Worm (Caenorhabditis elegans) whole organism, L1 larva: ENCODE results near the gene C53D6.8.

Experiments
- ama-1 ChIP-seq: fragments of 150-350 bp; optimal IDR thresholded peaks from 2 replicates; lab custom pipeline; 2014
- fos-1 ChIP-seq: fragments of 150-350 bp; optimal IDR thresholded peaks from 2 replicates; lab custom pipeline; 2014; ENCODE audit warnings: missing biosample characterization, missing genetic modification characterization
- mab-9 ChIP-seq: fragments of 200-800 bp; sonication (Bioruptor generic); IDR thresholded peaks from 2 replicates; pipeline ENCODE4 v1.3.6; 2022; ENCODE audit warnings: missing genetic modification reagents, missing genetic modification characterization, missing compliant biosample characterization

DNA sequence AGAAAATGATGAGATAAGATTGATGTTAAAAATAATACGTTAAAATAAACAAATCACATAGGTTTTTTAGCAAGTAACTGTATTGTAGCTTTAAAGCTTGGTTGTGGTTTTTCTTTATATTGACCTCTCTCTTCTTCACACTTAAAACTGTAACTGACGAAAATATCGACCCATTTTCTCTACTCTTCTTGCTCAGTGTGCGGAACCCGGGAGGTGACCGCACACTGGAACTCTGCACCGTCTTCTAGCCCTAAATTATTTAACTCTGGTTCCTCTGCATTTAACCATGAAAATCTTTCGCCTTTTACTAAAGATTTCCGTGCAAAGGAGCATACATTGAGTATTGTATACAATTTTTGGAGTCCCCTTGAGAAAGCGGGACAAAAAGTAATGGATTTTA, 8.0 kb downstream of the C53D6.8 start:
- TF ChIP-seq fos-1 (tag; lab: Kevin White, UChicago) (no peak), ama-1 (lab: Kevin White, UChicago) (no peak), mab-9 (GFP tag; lab: Robert Waterston, UW) (no peak)
